Worm (Caenorhabditis elegans): ENCODE data around the gene cyp-25A1.
A peak's percentile ranks its signal among the peaks of the same experiment; 100 is the strongest.

Gene cyp-25A1

ce11 chrIII:3820134-3820533, 12.3 kb upstream of the cyp-25A1 start (continued):
- no peak for TF ChIP-seq madf-8 (GFP tag; conservative IDR thresholded peaks at IDR 0.05)
- TF ChIP-seq chd-7 (tag; optimal IDR thresholded peaks at IDR 0.05) = no peak
- TF ChIP-seq madf-6 (GFP tag; IDR thresholded peaks at IDR 0.05) = 0 out of 2 replicates have a peak, but pooled peaks have one; percentile 16
- TF ChIP-seq attf-5 (GFP tag; optimal IDR thresholded peaks at IDR 0.05) = peak; percentile 82
- TF ChIP-seq ztf-6 (GFP tag; IDR thresholded peaks at IDR 0.05) = 0 out of 2 replicates have a peak, but pooled peaks have one; percentile 40
- TF ChIP-seq ztf-26 (tag; optimal IDR thresholded peaks at IDR 0.05) = no peak
- no peak for TF ChIP-seq D2030.7 (GFP tag; IDR thresholded peaks at IDR 0.05)
- no peak for TF ChIP-seq rec-8 (tag; optimal IDR thresholded peaks at IDR 0.05)
- no peak for TF ChIP-seq F23B12.7 (tag; optimal IDR thresholded peaks at IDR 0.05; ENCODE audit: insufficient read depth)
- TF ChIP-seq pbrm-1 (GFP tag; IDR thresholded peaks at IDR 0.05) = no peak
- TF ChIP-seq attf-3 (GFP tag; conservative IDR thresholded peaks at IDR 0.05) = 0 out of 2 replicates have a peak, but pooled peaks have one; percentile 23
- TF ChIP-seq Y56A3A.18 (GFP tag; IDR thresholded peaks at IDR 0.05) = no peak
- TF ChIP-seq athp-1 (tag; optimal IDR thresholded peaks at IDR 0.05) = no peak
- TF ChIP-seq ceh-40 (GFP tag; IDR thresholded peaks at IDR 0.05) = no peak
- TF ChIP-seq hmg-1.2 (GFP tag; IDR thresholded peaks at IDR 0.05) = peak; percentile 93
- no peak for TF ChIP-seq gei-17 (GFP tag; optimal IDR thresholded peaks at IDR 0.05)
- peak; percentile 80 for TF ChIP-seq zfh-2 (GFP tag; conservative IDR thresholded peaks at IDR 0.05)
- no peak for TF ChIP-seq fkh-3 (tag; optimal IDR thresholded peaks at IDR 0.05)
- 0 out of 2 replicates have a peak, but pooled peaks have one; percentile 26 for TF ChIP-seq C06A6.2 (GFP tag; conservative IDR thresholded peaks at IDR 0.05)
- TF ChIP-seq dpff-1 (tag; optimal IDR thresholded peaks at IDR 0.05) = no peak
- TF ChIP-seq ztf-18 (tag; optimal IDR thresholded peaks at IDR 0.05) = peak; percentile 40
- TF ChIP-seq F49E8.2 (tag; optimal IDR thresholded peaks at IDR 0.05; ENCODE audit: insufficient read depth) = no peak
- TF ChIP-seq pha-4 (tag; optimal IDR thresholded peaks at IDR 0.05) = no peak
- TF ChIP-seq hsf-1 (GFP tag; IDR thresholded peaks at IDR 0.05) = no peak
- no peak for TF ChIP-seq F22D6.2 (tag; optimal IDR thresholded peaks at IDR 0.05)
- peak; percentile 67; the same call in 1 of the 2 replicates for TF ChIP-seq nfyb-1 (GFP tag; IDR thresholded peaks at IDR 0.05)
- TF ChIP-seq K11D2.4 (GFP tag; IDR thresholded peaks at IDR 0.05) = no peak
- TF ChIP-seq egl-18 (GFP tag; IDR thresholded peaks at IDR 0.05) = no peak
- TF ChIP-seq Y53G8AR.9 (GFP tag; conservative IDR thresholded peaks at IDR 0.05) = no peak
- TF ChIP-seq efl-1 (GFP tag; optimal IDR thresholded peaks at IDR 0.05) = no peak
- TF ChIP-seq dox-1 (GFP tag; IDR thresholded peaks at IDR 0.05) = peak; percentile 80
- no peak for TF ChIP-seq snpc-1.1 (tag; optimal IDR thresholded peaks at IDR 0.05; ENCODE audit: insufficient read depth)
- no peak for TF ChIP-seq F57A8.1 (GFP tag; optimal IDR thresholded peaks at IDR 0.05)
- TF ChIP-seq lag-1 (GFP tag; IDR thresholded peaks at IDR 0.05) = no peak
- no peak for TF ChIP-seq madf-3 (GFP tag; IDR thresholded peaks at IDR 0.05)
- TF ChIP-seq repo-1 (tag; optimal IDR thresholded peaks at IDR 0.05) = no peak
- TF ChIP-seq egrh-3 (GFP tag; IDR thresholded peaks at IDR 0.05) = 0 out of 2 replicates have a peak, but pooled peaks have one; percentile 29
- TF ChIP-seq lin-35 (GFP tag; optimal IDR thresholded peaks at IDR 0.05) = peak in 1 of 3 experiments; percentile 55
- no peak for TF ChIP-seq mxl-1 (tag; optimal IDR thresholded peaks at IDR 0.05)
- peak; percentile 45 for TF ChIP-seq ceh-27 (GFP tag; optimal IDR thresholded peaks at IDR 0.05)
- peak; percentile 24 for TF ChIP-seq K12H6.12 (tag; optimal IDR thresholded peaks at IDR 0.05)
- TF ChIP-seq ztf-22 (GFP tag; optimal IDR thresholded peaks at IDR 0.05) = no peak
- no peak for TF ChIP-seq snpc-3.4 (tag; optimal IDR thresholded peaks at IDR 0.05)
- no peak for TF ChIP-seq nfya-1 (tag; optimal IDR thresholded peaks at IDR 0.05; ENCODE audit: borderline replicate concordance, insufficient read depth)
- peak; percentile 48 for TF ChIP-seq rcor-1 (GFP tag; IDR thresholded peaks at IDR 0.05)
- no peak for TF ChIP-seq B0261.1 (tag; optimal IDR thresholded peaks at IDR 0.05)
- no peak for TF ChIP-seq ekl-4 (GFP tag; IDR thresholded peaks at IDR 0.05)
- TF ChIP-seq ceh-91 (GFP tag; IDR thresholded peaks at IDR 0.05) = no peak
